Fruit fly (Drosophila melanogaster): ENCODE data around the gene vers.

DNA sequence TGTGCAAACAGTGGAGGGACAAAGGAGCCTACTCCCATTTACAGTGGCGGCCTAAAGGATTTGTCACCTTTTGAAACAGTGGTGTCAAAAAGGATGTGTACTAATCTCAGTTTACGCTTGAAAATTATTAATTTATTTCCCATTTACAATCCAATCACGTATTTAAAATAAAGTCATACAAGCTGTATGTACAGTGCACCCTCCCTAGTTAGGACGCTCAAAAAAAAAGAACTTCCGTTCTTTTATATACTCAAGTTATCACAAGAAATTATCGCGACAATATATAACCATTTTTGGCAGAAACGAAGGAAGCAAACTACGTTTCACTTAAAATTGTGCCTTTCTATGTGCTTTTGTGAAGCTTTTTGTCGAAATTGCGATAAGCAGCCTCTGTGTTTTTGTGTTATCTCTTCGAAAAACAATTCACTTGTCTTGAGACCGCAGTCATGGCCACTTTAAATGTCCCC is 23.4 kb downstream of the vers start:
- TF ChIP-seq CG1620 (GFP tag; optimal IDR thresholded peaks at IDR 0.05), result peak; percentile 26
- TF ChIP-seq Hr96 (GFP tag; optimal IDR thresholded peaks at IDR 0.05), result no peak
- TF ChIP-seq ovo (GFP tag; optimal IDR thresholded peaks at IDR 0.05), result no peak
- TF ChIP-seq Crg-1 (GFP tag; optimal IDR thresholded peaks at IDR 0.05), result peak; percentile 12
- no peak for TF ChIP-seq cic (GFP tag; optimal IDR thresholded peaks at IDR 0.05)
- TF ChIP-seq Clk (GFP tag; optimal IDR thresholded peaks at IDR 0.05), result no peak
- no peak for TF ChIP-seq Mnt (GFP tag; optimal IDR thresholded peaks at IDR 0.05)
- no peak for TF ChIP-seq CG12768 (GFP tag; optimal IDR thresholded peaks at IDR 0.05)
- no peak for TF ChIP-seq kay (GFP tag; ENCODE audit: borderline replicate concordance)
- TF ChIP-seq CG11617 (GFP tag; optimal IDR thresholded peaks at IDR 0.05), result peak; percentile 19
- no peak for TF ChIP-seq bab1 (GFP tag; optimal IDR thresholded peaks at IDR 0.05)
- TF ChIP-seq CG14711 (tag; optimal IDR thresholded peaks at IDR 0.05), result peak; percentile 35

Data from whole organism, adult.